Worm (Caenorhabditis elegans) whole organism, late embryonic: ENCODE data around the gene col-167.

Experiments
- C08G9.2 ChIP-seq: sonication (generic microtip); optimal IDR thresholded peaks from 2 replicates; lab custom pipeline; 2016; ENCODE audit warnings: mild to moderate bottlenecking, missing genetic modification characterization, moderate library complexity, missing compliant biosample characterization
- C38D4.7 ChIP-seq: fragments of 200-800 bp; sonication (Bioruptor generic); optimal IDR thresholded peaks from 2 replicates; lab custom pipeline; 2018; ENCODE audit warnings: mild to moderate bottlenecking, missing genetic modification characterization, moderate library complexity, missing compliant biosample characterization
- F13H6.1 ChIP-seq: sonication (generic microtip); optimal IDR thresholded peaks from 2 replicates; lab custom pipeline; 2016; ENCODE audit warnings: missing genetic modification characterization, missing compliant biosample characterization
- K02D7.2 ChIP-seq: sonication (generic microtip); optimal IDR thresholded peaks from 2 replicates; lab custom pipeline; 2017; ENCODE audit warnings: mild to moderate bottlenecking, missing genetic modification characterization, missing compliant biosample characterization
- K09A11.1 ChIP-seq: sonication (generic microtip); optimal IDR thresholded peaks from 2 replicates; lab custom pipeline; 2017; ENCODE audit warnings: antibody characterized with exemption, mild to moderate bottlenecking, missing genetic modification characterization, missing compliant biosample characterization; ENCODE audit not compliant: insufficient read depth
- T23F11.4 ChIP-seq: fragments of 200-800 bp; sonication (Bioruptor generic); optimal IDR thresholded peaks from 2 replicates; lab custom pipeline; 2018; ENCODE audit warnings: mild to moderate bottlenecking, missing genetic modification characterization, missing compliant biosample characterization
- Y22D7AL.16 ChIP-seq: sonication (generic microtip); optimal IDR thresholded peaks from 2 replicates; lab custom pipeline; 2016; ENCODE audit warnings: missing genetic modification characterization, missing compliant biosample characterization
- ahr-1 ChIP-seq: sonication (generic microtip); optimal IDR thresholded peaks from 2 replicates; lab custom pipeline; 2016; ENCODE audit warnings: missing genetic modification characterization, missing compliant biosample characterization
- ama-1 ChIP-seq: fragments of 150-350 bp; optimal IDR thresholded peaks from 2 replicates; lab custom pipeline; 2014
- ceh-18 ChIP-seq: sonication (generic microtip); optimal IDR thresholded peaks from 2 replicates; lab custom pipeline; 2016; ENCODE audit warnings: missing genetic modification characterization, missing compliant biosample characterization
- ceh-22 ChIP-seq: sonication (generic microtip); optimal IDR thresholded peaks from 2 replicates; lab custom pipeline; 2017; ENCODE audit warnings: missing biosample characterization, missing genetic modification characterization
- ceh-24 ChIP-seq: sonication (generic microtip); optimal IDR thresholded peaks from 2 replicates; lab custom pipeline; 2016; ENCODE audit warnings: mild to moderate bottlenecking, missing genetic modification characterization, missing compliant biosample characterization
- ceh-30 ChIP-seq: fragments of 150-350 bp; optimal IDR thresholded peaks from 2 replicates; lab custom pipeline; 2014; ENCODE audit warnings: missing biosample characterization, missing genetic modification characterization
- ceh-31 ChIP-seq: sonication (generic microtip); optimal IDR thresholded peaks from 2 replicates; lab custom pipeline; 2016; ENCODE audit warnings: missing genetic modification characterization, missing compliant biosample characterization
- ceh-34 ChIP-seq: sonication (generic microtip); optimal IDR thresholded peaks from 2 replicates; lab custom pipeline; 2016; ENCODE audit warnings: mild to moderate bottlenecking, missing genetic modification characterization, missing compliant biosample characterization
- ceh-9 ChIP-seq: sonication (generic microtip); optimal IDR thresholded peaks from 2 replicates; lab custom pipeline; 2016; ENCODE audit warnings: mild to moderate bottlenecking, missing genetic modification characterization, inconsistent platforms, missing compliant biosample characterization
- dve-1 ChIP-seq: sonication (generic microtip); optimal IDR thresholded peaks from 2 replicates; lab custom pipeline; 2017; ENCODE audit warnings: antibody characterized with exemption, mild to moderate bottlenecking, missing genetic modification characterization, missing compliant biosample characterization
- elt-4 ChIP-seq: sonication (generic microtip); optimal IDR thresholded peaks from 2 replicates; lab custom pipeline; 2016; ENCODE audit warnings: missing genetic modification characterization, missing compliant biosample characterization
- ets-4 ChIP-seq: sonication (generic microtip); optimal IDR thresholded peaks from 2 replicates; lab custom pipeline; 2016; ENCODE audit warnings: missing genetic modification characterization, missing compliant biosample characterization
- eyg-1 ChIP-seq: sonication (generic microtip); optimal IDR thresholded peaks from 2 replicates; lab custom pipeline; 2016; ENCODE audit warnings: missing genotype, missing genetic modification characterization, missing compliant biosample characterization
- fax-1 ChIP-seq: sonication (generic microtip); optimal IDR thresholded peaks from 2 replicates; lab custom pipeline; 2016; ENCODE audit warnings: missing genotype, missing genetic modification characterization, missing compliant biosample characterization
- fkh-10 ChIP-seq: fragments of 150-350 bp; optimal IDR thresholded peaks from 2 replicates; lab custom pipeline; 2014; ENCODE audit warnings: missing biosample characterization, missing genetic modification reagents, missing genetic modification characterization
- fkh-6 ChIP-seq: sonication (generic microtip); optimal IDR thresholded peaks from 2 replicates; lab custom pipeline; 2016; ENCODE audit warnings: missing genetic modification characterization, missing compliant biosample characterization
- gmeb-2 ChIP-seq: sonication (generic microtip); optimal IDR thresholded peaks from 2 replicates; lab custom pipeline; 2016; ENCODE audit warnings: missing genetic modification characterization, inconsistent platforms, missing compliant biosample characterization
- hlh-13 ChIP-seq: fragments of 200-800 bp; sonication (Bioruptor generic); optimal IDR thresholded peaks from 2 replicates; lab custom pipeline; 2018; ENCODE audit warnings: mild to moderate bottlenecking, missing genetic modification characterization, missing compliant biosample characterization
- hlh-30 ChIP-seq: sonication (generic microtip); optimal IDR thresholded peaks from 2 replicates; lab custom pipeline; 2017; ENCODE audit warnings: antibody characterized with exemption, missing genetic modification characterization, missing compliant biosample characterization; ENCODE audit not compliant: insufficient read depth
- hlh-8 ChIP-seq: sonication (generic microtip); optimal IDR thresholded peaks from 2 replicates; lab custom pipeline; 2016; ENCODE audit warnings: missing genotype, missing genetic modification characterization, missing compliant biosample characterization
- lim-6 ChIP-seq: sonication (generic microtip); optimal IDR thresholded peaks from 2 replicates; lab custom pipeline; 2016; ENCODE audit warnings: missing genetic modification characterization, missing compliant biosample characterization
- lin-11 ChIP-seq: fragments of 200-800 bp; sonication (Bioruptor generic); optimal IDR thresholded peaks from 2 replicates; lab custom pipeline; 2018; ENCODE audit warnings: mild to moderate bottlenecking, missing genetic modification characterization, missing compliant biosample characterization
- madf-2 ChIP-seq: sonication (generic microtip); optimal IDR thresholded peaks from 2 replicates; lab custom pipeline; 2017; ENCODE audit warnings: missing genetic modification characterization, missing compliant biosample characterization
- mec-3 ChIP-seq: sonication (generic microtip); optimal IDR thresholded peaks from 2 replicates; lab custom pipeline; 2016; ENCODE audit warnings: borderline replicate concordance, missing genetic modification characterization, missing compliant biosample characterization
- nfya-1 ChIP-seq: sonication (generic microtip); optimal IDR thresholded peaks from 2 replicates; lab custom pipeline; 2017; ENCODE audit warnings: missing genetic modification characterization, mild to moderate bottlenecking, missing compliant biosample characterization, antibody characterized with exemption, moderate library complexity
- nhr-232 ChIP-seq: sonication (generic microtip); optimal IDR thresholded peaks from 2 replicates; lab custom pipeline; 2016; ENCODE audit warnings: missing genetic modification characterization, missing compliant biosample characterization
- odd-2 ChIP-seq: sonication (generic microtip); optimal IDR thresholded peaks from 2 replicates; lab custom pipeline; 2017; ENCODE audit warnings: antibody characterized with exemption, mild to moderate bottlenecking, missing genetic modification characterization, missing compliant biosample characterization
- pag-3 ChIP-seq: sonication (generic microtip); optimal IDR thresholded peaks from 2 replicates; lab custom pipeline; 2016; ENCODE audit warnings: missing compliant biosample characterization, missing genetic modification characterization, borderline replicate concordance
- pax-1 ChIP-seq: fragments of 150-350 bp; optimal IDR thresholded peaks from 2 replicates; lab custom pipeline; 2014; ENCODE audit warnings: missing biosample characterization, missing genetic modification characterization
- pha-2 ChIP-seq: sonication (generic microtip); optimal IDR thresholded peaks from 2 replicates; lab custom pipeline; 2017; ENCODE audit warnings: mild to moderate bottlenecking, missing genetic modification characterization, missing compliant biosample characterization
- pha-4 ChIP-seq: fragments of 150-350 bp; optimal IDR thresholded peaks from 2 replicates; lab custom pipeline; 2018; ENCODE audit warnings: missing biosample characterization, missing genetic modification reagents, missing genetic modification characterization
- pqm-1 ChIP-seq: sonication (generic microtip); optimal IDR thresholded peaks from 2 replicates; lab custom pipeline; 2016; ENCODE audit warnings: missing genetic modification characterization, missing compliant biosample characterization
- pros-1 ChIP-seq: fragments of 150-350 bp; optimal IDR thresholded peaks from 2 replicates; lab custom pipeline; 2014; ENCODE audit warnings: missing biosample characterization, missing genetic modification reagents, missing genetic modification characterization
- ref-2 ChIP-seq: sonication (generic microtip); optimal IDR thresholded peaks from 2 replicates; lab custom pipeline; 2016; ENCODE audit warnings: missing genetic modification characterization, missing compliant biosample characterization
- rnt-1 ChIP-seq: sonication (generic microtip); optimal IDR thresholded peaks from 2 replicates; lab custom pipeline; 2016; ENCODE audit warnings: missing genetic modification characterization, missing compliant biosample characterization
- sdc-2 ChIP-seq: sonication (generic microtip); optimal IDR thresholded peaks from 2 replicates; lab custom pipeline; 2016; ENCODE audit warnings: missing genotype, missing genetic modification characterization, missing compliant biosample characterization
- sox-2 ChIP-seq: fragments of 200-800 bp; sonication (Bioruptor generic); IDR thresholded peaks from 2 replicates; pipeline ENCODE4 v1.3.6; 2022; ENCODE audit warnings: missing genetic modification reagents, missing genetic modification characterization, missing compliant biosample characterization
- sox-4 ChIP-seq: sonication (generic microtip); optimal IDR thresholded peaks from 2 replicates; lab custom pipeline; 2017; ENCODE audit warnings: mild to moderate bottlenecking, missing genetic modification characterization, inconsistent platforms, missing compliant biosample characterization
- syd-9 ChIP-seq: sonication (generic microtip); optimal IDR thresholded peaks from 2 replicates; lab custom pipeline; 2016; ENCODE audit warnings: mild to moderate bottlenecking, missing genetic modification characterization, moderate library complexity, missing compliant biosample characterization
- tbx-2 ChIP-seq: sonication (generic microtip); optimal IDR thresholded peaks from 2 replicates; lab custom pipeline; 2016; ENCODE audit warnings: missing genetic modification characterization, missing compliant biosample characterization
- ttx-3 ChIP-seq: sonication (generic microtip); optimal IDR thresholded peaks from 2 replicates; lab custom pipeline; 2016; ENCODE audit warnings: missing genetic modification reagents, missing genetic modification characterization, missing compliant biosample characterization
- unc-3 ChIP-seq, 2 experiments: fragments of 200-800 bp in 1 of 2; sonication (Bioruptor generic) in 1 of 2; sonication (generic microtip) in 1 of 2; conservative IDR thresholded peaks in 1 of 2; optimal IDR thresholded peaks in 1 of 2; 2 replicates each; pipeline versions ENCODE4 v1.3.6 to Lab custom; 2016 to 2022; ENCODE audit warnings: missing compliant biosample characterization in 2 of 2, missing genetic modification characterization in 2 of 2, missing genetic modification reagents in 1 of 2
- unc-55 ChIP-seq: sonication (generic microtip); optimal IDR thresholded peaks from 2 replicates; lab custom pipeline; 2017; ENCODE audit warnings: missing biosample characterization, missing genetic modification reagents, missing genetic modification characterization
- zip-5 ChIP-seq: sonication (generic microtip); optimal IDR thresholded peaks from 2 replicates; lab custom pipeline; 2016; ENCODE audit warnings: missing genetic modification characterization, missing compliant biosample characterization
- ztf-16 ChIP-seq: sonication (generic microtip); optimal IDR thresholded peaks from 2 replicates; lab custom pipeline; 2017; ENCODE audit warnings: missing genetic modification characterization, missing compliant biosample characterization

col-167 gene

DNA sequence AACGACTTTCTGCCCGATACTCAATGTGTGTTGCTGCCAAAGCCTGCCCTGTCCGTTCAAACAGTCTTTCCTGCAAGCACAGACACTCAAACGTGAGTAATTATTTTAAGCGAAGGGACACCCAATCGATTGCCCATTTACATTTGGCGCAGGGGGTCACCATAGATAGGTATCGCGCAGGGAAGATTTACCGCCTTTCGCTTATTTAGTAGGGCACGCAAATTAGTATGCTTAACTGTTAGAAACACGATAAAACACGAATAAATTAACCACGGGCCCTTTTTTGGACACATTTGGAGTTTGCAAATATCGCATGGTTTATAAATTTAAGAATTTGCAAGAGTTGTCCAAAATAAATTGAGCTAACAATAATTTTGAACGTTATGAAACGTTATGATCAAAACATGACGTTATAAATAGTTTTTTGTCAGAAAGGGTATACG is 26.9 kb upstream of the col-167 start:
- TF ChIP-seq dve-1 (peak; percentile 98), hlh-30 (tag; lab: Kevin White, UChicago) (peak; percentile 78), ceh-31 (tag; lab: Kevin White, UChicago) (peak; percentile 98), ama-1 (lab: Kevin White, UChicago) (no peak), K02D7.2 (tag; lab: Kevin White, UChicago) (no peak), F13H6.1 (tag; lab: Kevin White, UChicago) (peak; percentile 73), ceh-30 (peak; percentile 94), mec-3 (tag; lab: Kevin White, UChicago) (peak; percentile 67), sox-2 (peak; percentile 64), pros-1 (tag; lab: Kevin White, UChicago) (peak; percentile 91), pax-1 (peak; percentile 93), unc-3 (GFP tag; conservative IDR thresholded peaks at IDR 0.05; lab: Robert Waterston, UW) (0 out of 2 replicates have a peak, but pooled peaks have one; percentile 27), unc-3 (tag; optimal IDR thresholded peaks at IDR 0.05; lab: Kevin White, UChicago) (peak; percentile 76), lin-11 (tag; lab: Kevin White, UChicago) (peak; percentile 53), fax-1 (tag; lab: Kevin White, UChicago) (peak; percentile 66), nfya-1 (tag; lab: Kevin White, UChicago) (peak; percentile 98), T23F11.4 (peak; percentile 68), ztf-16 (tag; lab: Kevin White, UChicago) (peak; percentile 97), K09A11.1 (tag; lab: Kevin White, UChicago) (peak; percentile 92), ttx-3 (tag; lab: Kevin White, UChicago) (peak; percentile 72), ceh-9 (tag; lab: Kevin White, UChicago) (no peak), ceh-24 (tag; lab: Kevin White, UChicago) (no peak), elt-4 (tag; lab: Kevin White, UChicago) (no peak), gmeb-2 (tag; lab: Kevin White, UChicago) (peak; percentile 48), syd-9 (tag; lab: Kevin White, UChicago) (peak; percentile 70), madf-2 (tag; lab: Kevin White, UChicago) (peak; percentile 83), odd-2 (tag; lab: Kevin White, UChicago) (peak; percentile 8), pha-4 (no peak), hlh-13 (peak; percentile 37), nhr-232 (no peak), tbx-2 (tag; lab: Kevin White, UChicago) (peak; percentile 96), fkh-6 (peak; percentile 73), Y22D7AL.16 (tag; lab: Kevin White, UChicago) (no peak), unc-55 (GFP tag; lab: Kevin White, UChicago) (peak; percentile 27), C38D4.7 (peak; percentile 21), C08G9.2 (peak; percentile 78), sdc-2 (tag; lab: Kevin White, UChicago) (peak; percentile 100), rnt-1 (peak; percentile 96), ceh-34 (peak; percentile 93), pha-2 (tag; lab: Kevin White, UChicago) (peak; percentile 6), ref-2 (tag; lab: Kevin White, UChicago) (peak; percentile 97), sox-4 (tag; lab: Kevin White, UChicago) (peak; percentile 69), ceh-18 (tag; lab: Kevin White, UChicago) (peak; percentile 100), pqm-1 (tag; lab: Kevin White, UChicago) (peak; percentile 91), hlh-8 (tag; lab: Kevin White, UChicago) (peak; percentile 64), fkh-10 (GFP tag; lab: Kevin White, UChicago) (peak; percentile 87), ceh-22 (tag; lab: Kevin White, UChicago) (peak; percentile 92), eyg-1 (tag; lab: Kevin White, UChicago) (peak; percentile 79), zip-5 (tag; lab: Kevin White, UChicago) (no peak), ets-4 (peak; percentile 80), ahr-1 (tag; lab: Kevin White, UChicago) (peak; percentile 61), pag-3 (tag; lab: Kevin White, UChicago) (no peak), lim-6 (tag; lab: Kevin White, UChicago) (peak; percentile 51)
